Worm (Caenorhabditis elegans): ENCODE results near the gene immp-2.

The immp-2 gene

DNA sequence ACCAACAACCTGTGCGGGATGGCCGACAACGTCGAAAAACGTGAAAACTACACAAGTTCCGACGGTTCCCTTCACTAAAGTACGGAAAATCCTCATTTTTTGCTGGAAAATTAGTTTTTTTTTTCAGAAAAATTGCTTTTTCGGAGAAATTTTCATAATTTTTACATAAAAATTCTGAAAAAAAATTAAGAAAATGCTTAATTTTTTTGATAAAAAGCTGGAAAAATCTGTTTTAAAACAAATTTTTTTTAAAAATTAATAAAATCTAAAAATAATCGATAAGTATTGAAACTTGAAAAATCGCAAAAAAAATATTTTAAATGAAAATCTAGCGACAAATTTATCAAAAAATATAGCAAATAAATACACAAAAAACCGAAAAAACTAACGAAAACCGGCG, at the start of gene immp-2:
immp-2 (minus strand) TSS at position 101 of the 400 bp plus-strand sequence.
- no peak for TF ChIP-seq B0261.1 (tag; optimal IDR thresholded peaks at IDR 0.05)
- TF ChIP-seq F39B2.1 (GFP tag; IDR thresholded peaks at IDR 0.05) = no peak
- no peak for TF ChIP-seq hmg-1.2 (GFP tag; IDR thresholded peaks at IDR 0.05)
- no peak for TF ChIP-seq ceh-40 (GFP tag; IDR thresholded peaks at IDR 0.05)
- TF ChIP-seq Y79H2A.3 (GFP tag; conservative IDR thresholded peaks at IDR 0.05) = no peak
- no peak for TF ChIP-seq F57A8.1 (GFP tag; optimal IDR thresholded peaks at IDR 0.05)
- TF ChIP-seq ztf-28 (GFP tag; IDR thresholded peaks at IDR 0.05) = no peak
- TF ChIP-seq ceh-100 (GFP tag; IDR thresholded peaks at IDR 0.05) = no peak
- no peak for TF ChIP-seq bed-2 (GFP tag; IDR thresholded peaks at IDR 0.05)
- no peak for TF ChIP-seq dox-1 (GFP tag; IDR thresholded peaks at IDR 0.05)
- no peak for TF ChIP-seq snpc-1.3 (tag; optimal IDR thresholded peaks at IDR 0.05; ENCODE audit: insufficient read depth)
- no peak for TF ChIP-seq hlh-26 (GFP tag; conservative IDR thresholded peaks at IDR 0.05)
- no peak for TF ChIP-seq ZK185.1 (tag; optimal IDR thresholded peaks at IDR 0.05; ENCODE audit: poor library complexity, severe bottlenecking)

DNA sequence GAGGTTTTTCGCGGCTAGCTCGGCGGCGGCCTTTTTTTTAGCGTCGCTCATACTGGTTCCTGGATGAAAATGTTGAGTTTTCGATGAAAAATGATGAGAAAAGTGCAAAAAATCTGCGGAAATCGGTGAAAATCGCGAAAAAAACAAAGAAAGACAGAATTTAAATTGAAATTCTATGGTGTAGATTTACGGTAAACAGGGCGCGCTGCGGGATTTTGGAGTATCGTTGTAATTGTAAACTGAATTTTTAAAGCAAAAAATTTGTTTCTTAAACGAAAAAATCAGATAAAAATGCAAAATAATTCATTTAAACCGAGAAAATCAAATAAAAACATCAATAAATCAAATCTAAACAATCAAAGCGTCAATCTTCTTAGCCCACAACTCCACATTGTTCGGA, 49.1 kb upstream of the immp-2 start, which contains the start of gene dcap-1:
dcap-1 (minus strand) TSS at position 59 of the 400 bp plus-strand sequence.
- TF ChIP-seq bed-2 (GFP tag; IDR thresholded peaks at IDR 0.05) (no peak), dpl-1 (GFP tag; optimal IDR thresholded peaks at IDR 0.05) (no peak), egrh-3 (GFP tag; IDR thresholded peaks at IDR 0.05) (no peak), ceh-100 (GFP tag; IDR thresholded peaks at IDR 0.05) (no peak), let-607 (tag; optimal IDR thresholded peaks at IDR 0.05) (no peak), F10E7.11 (tag; optimal IDR thresholded peaks at IDR 0.05) (no peak), dpff-1 (tag; optimal IDR thresholded peaks at IDR 0.05) (no peak), him-1 (tag; optimal IDR thresholded peaks at IDR 0.05) (no peak), Y56A3A.18 (GFP tag; IDR thresholded peaks at IDR 0.05) (no peak), egl-44 (GFP tag; IDR thresholded peaks at IDR 0.05) (no peak), ceh-79 (tag; optimal IDR thresholded peaks at IDR 0.05) (no peak), egl-18 (GFP tag; IDR thresholded peaks at IDR 0.05) (no peak), attf-3 (GFP tag; conservative IDR thresholded peaks at IDR 0.05) (peak; percentile 96), xnd-1 (tag; optimal IDR thresholded peaks at IDR 0.05) (no peak), mcd-1 (GFP tag; IDR thresholded peaks at IDR 0.05) (peak; percentile 19; the same call in 1 of the 2 replicates), lin-40 (tag; optimal IDR thresholded peaks at IDR 0.05) (no peak), lin-35 (GFP tag; optimal IDR thresholded peaks at IDR 0.05) (peak in 1 of 3 experiments; percentile 40), nhr-90 (tag; optimal IDR thresholded peaks at IDR 0.05) (no peak), ceh-40 (GFP tag; IDR thresholded peaks at IDR 0.05) (no peak), aptf-3 (GFP tag; IDR thresholded peaks at IDR 0.05) (no peak), ccch-3 (GFP tag; optimal IDR thresholded peaks at IDR 0.05) (no peak), lir-1 (GFP tag; conservative IDR thresholded peaks at IDR 0.05) (no peak), snpc-3.4 (tag; optimal IDR thresholded peaks at IDR 0.05) (no peak), repo-1 (tag; optimal IDR thresholded peaks at IDR 0.05) (no peak), C17E4.6 (GFP tag; IDR thresholded peaks at IDR 0.05) (no peak)

DNA sequence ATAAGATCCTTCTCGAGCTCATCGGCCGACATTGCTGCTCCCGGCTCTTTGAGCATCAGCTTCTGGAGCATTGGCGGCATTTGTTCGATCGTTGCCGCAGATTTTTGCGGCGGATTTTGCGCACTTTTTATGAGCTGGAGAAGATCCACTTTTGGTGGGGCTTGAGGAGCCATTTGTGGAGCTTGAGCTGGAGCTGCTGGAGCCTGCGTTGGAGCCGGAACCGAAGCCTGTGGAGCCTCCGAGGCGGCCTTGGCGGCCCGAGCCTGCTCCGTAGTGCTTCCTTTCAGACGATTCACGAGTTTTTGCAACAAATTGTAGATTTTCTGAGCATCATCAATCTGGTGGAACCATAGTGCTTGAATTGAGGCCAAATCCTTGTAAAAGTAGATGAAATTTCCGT, 48.3 kb upstream of the immp-2 start:
- TF ChIP-seq F55B11.4 (tag; optimal IDR thresholded peaks at IDR 0.05; ENCODE audit: borderline replicate concordance, insufficient read depth) (no peak), egrh-3 (GFP tag; IDR thresholded peaks at IDR 0.05) (peak; percentile 77; the same call in 1 of the 2 replicates), zfh-2 (GFP tag; conservative IDR thresholded peaks at IDR 0.05) (peak; percentile 85)
